Fruit fly (Drosophila melanogaster): ENCODE measurements around the gene wake.

dm6 chr3R:22719607-22719949 lies 80.0 kb downstream of the wake start:
- TF ChIP-seq CG10565 (GFP tag; optimal IDR thresholded peaks at IDR 0.05) (no peak), Hr39 (optimal IDR thresholded peaks at IDR 0.05) (no peak), BtbVII (GFP tag; optimal IDR thresholded peaks at IDR 0.05) (no peak), Blimp-1 (GFP tag; optimal IDR thresholded peaks at IDR 0.05) (peak; percentile 60), Hsf (GFP tag; optimal IDR thresholded peaks at IDR 0.05) (peak; percentile 12), sqz (GFP tag; optimal IDR thresholded peaks at IDR 0.05) (no peak), Hr3 (GFP tag; optimal IDR thresholded peaks at IDR 0.05) (peak; percentile 6), pfk (GFP tag; optimal IDR thresholded peaks at IDR 0.05) (no peak)
